Worm (Caenorhabditis elegans) whole organism, L4/young adult: ENCODE measurements around the gene str-244.
"Not testable (repeated sequence)": the region's sequence is repeated elsewhere in the genome, so short reads cannot be mapped to it uniquely, and the experiment has no call there.

ENCODE experiments used
- W03F9.2 ChIP-seq: fragments of 150-350 bp; optimal IDR thresholded peaks from 2 replicates; lab custom pipeline; 2014; ENCODE audit warnings: missing biosample characterization, missing genetic modification characterization
- dao-5 ChIP-seq: sonication (generic microtip); optimal IDR thresholded peaks from 2 replicates; lab custom pipeline; 2016; ENCODE audit warnings: missing genotype, missing genetic modification characterization, moderate library complexity, missing compliant biosample characterization
- him-1 ChIP-seq: sonication (generic microtip); optimal IDR thresholded peaks from 2 replicates; lab custom pipeline; 2016; ENCODE audit warnings: missing genotype, missing genetic modification reagents, missing genetic modification characterization, missing compliant biosample characterization

The str-244 gene

ce11 chrV:3064418-3064817 is 5.5 kb upstream of the str-244 start, which contains the start of gene srt-16:
srt-16 (minus strand) TSS chrV:3064518.
- TF ChIP-seq W03F9.2; dao-5 (tag; lab: Kevin White, UChicago); him-1 (tag; lab: Kevin White, UChicago): not testable (repeated sequence)

DNA sequence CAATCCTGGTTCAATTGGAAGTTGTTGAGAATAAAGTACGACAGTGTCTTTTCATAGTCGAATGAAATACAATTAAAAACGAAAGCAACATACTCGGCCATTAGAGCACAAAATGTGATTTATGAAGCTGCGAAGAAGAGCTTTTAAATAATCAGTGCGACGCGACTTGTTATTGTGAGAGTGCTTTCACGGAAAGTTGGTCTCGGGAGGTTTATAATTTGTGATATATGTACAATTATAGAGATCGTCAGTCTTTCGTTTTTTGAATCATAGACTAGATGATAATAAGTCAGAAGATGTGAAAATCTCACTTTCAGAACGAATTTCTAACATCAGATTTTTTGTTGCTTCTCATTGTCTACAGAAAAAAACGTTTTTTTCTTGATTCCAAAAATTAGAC is 3.2 kb upstream of the str-244 start, which contains the start of gene srt-15:
Gene srt-15 (minus strand): TSS at position 101 of the 400 bp plus-strand sequence.
- TF ChIP-seq W03F9.2, result no peak
- TF ChIP-seq him-1 (tag; lab: Kevin White, UChicago), result no peak
- TF ChIP-seq dao-5 (tag; lab: Kevin White, UChicago), result no peak

ce11 chrV:3054254-3054653 is 4.6 kb downstream of the str-244 start, which contains the start of gene C50H11.8:
C50H11.8 (plus strand) TSS chrV:3054554.
- TF ChIP-seq him-1 (tag; lab: Kevin White, UChicago) (no peak), W03F9.2 (no peak), dao-5 (tag; lab: Kevin White, UChicago) (no peak)

ce11 chrV:3046364-3046763 is 12.5 kb downstream of the str-244 start:
- no peak for TF ChIP-seq him-1 (tag; lab: Kevin White, UChicago)
- TF ChIP-seq W03F9.2, result no peak
- TF ChIP-seq dao-5 (tag; lab: Kevin White, UChicago), result no peak

DNA sequence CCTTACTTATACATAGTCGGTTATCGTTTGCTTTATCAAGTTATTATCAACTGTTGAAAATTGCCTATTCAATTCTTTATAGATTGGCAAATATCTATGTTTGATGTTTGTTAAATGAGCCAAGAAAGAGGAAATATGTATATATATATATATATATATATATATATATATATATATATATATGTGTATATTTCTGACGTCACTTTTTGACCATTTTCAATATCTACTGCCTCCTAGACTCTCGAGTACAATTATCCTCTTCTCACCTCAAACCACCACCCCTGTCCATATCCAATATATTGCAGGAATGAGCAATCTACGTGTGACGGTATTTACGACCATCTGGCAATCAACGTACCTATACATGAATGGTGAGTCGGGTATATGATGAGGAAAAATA is 14.1 kb downstream of the str-244 start, which contains the start of gene F59D6.1:
Gene F59D6.1 (plus strand): TSS at position 301 of the 400 bp plus-strand sequence.
- TF ChIP-seq dao-5 (tag; lab: Kevin White, UChicago), result no peak
- no peak for TF ChIP-seq W03F9.2
- TF ChIP-seq him-1 (tag; lab: Kevin White, UChicago), result no peak

- TF ChIP-seq dao-5 (tag; lab: Kevin White, UChicago) (no peak), W03F9.2 (no peak), him-1 (tag; lab: Kevin White, UChicago) (no peak)
Observed at ce11 chrV:3040930-3041329, 18.0 kb downstream of the str-244 start.

- TF ChIP-seq dao-5 (tag; lab: Kevin White, UChicago) (no peak), him-1 (tag; lab: Kevin White, UChicago) (no peak), W03F9.2 (no peak)
Observed at ce11 chrV:3039282-3039681, 19.6 kb downstream of the str-244 start, which contains the start of gene chpf-2. chpf-2 (minus strand) TSS chrV:3039382.

- no peak for TF ChIP-seq W03F9.2
- no peak for TF ChIP-seq him-1 (tag; lab: Kevin White, UChicago)
- no peak for TF ChIP-seq dao-5 (tag; lab: Kevin White, UChicago)
Observed at ce11 chrV:3038058-3038457, 20.8 kb downstream of the str-244 start.

DNA sequence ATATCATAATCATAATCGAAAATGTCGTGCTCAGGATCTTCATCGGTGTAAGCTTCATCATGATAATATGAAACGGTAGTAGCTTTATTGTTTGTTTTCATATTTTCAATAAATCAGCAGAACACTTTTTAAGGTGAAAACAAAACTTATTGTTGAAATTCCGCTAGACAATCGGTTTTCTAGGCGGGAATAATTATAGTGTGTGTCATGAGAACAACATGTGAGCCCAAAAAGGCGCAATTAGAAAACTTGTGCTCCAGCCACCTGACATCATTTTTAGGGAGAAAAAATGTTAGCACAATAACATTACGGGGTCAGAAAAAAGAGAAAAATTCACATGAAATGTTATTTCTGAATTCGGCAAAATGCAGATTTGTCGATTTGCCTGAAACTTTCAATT is 24.7 kb downstream of the str-244 start, which contains the start of gene srw-8:
Gene srw-8 (minus strand): TSS at position 101 of the 400 bp plus-strand sequence.
- no peak for TF ChIP-seq W03F9.2
- TF ChIP-seq dao-5 (tag; lab: Kevin White, UChicago), result no peak
- TF ChIP-seq him-1 (tag; lab: Kevin White, UChicago), result no peak

- TF ChIP-seq him-1 (tag; lab: Kevin White, UChicago) (no peak), dao-5 (tag; lab: Kevin White, UChicago) (no peak), W03F9.2 (no peak)
Observed at ce11 chrV:3032343-3032742, 26.6 kb downstream of the str-244 start, which contains the start of gene irld-38. irld-38 (minus strand) TSS chrV:3032443.

- TF ChIP-seq W03F9.2, result no peak
- no peak for TF ChIP-seq him-1 (tag; lab: Kevin White, UChicago)
- no peak for TF ChIP-seq dao-5 (tag; lab: Kevin White, UChicago)
Observed at ce11 chrV:3028205-3028604, 30.7 kb downstream of the str-244 start, which contains the start of gene asp-7. asp-7 (plus strand) TSS chrV:3028285.

DNA sequence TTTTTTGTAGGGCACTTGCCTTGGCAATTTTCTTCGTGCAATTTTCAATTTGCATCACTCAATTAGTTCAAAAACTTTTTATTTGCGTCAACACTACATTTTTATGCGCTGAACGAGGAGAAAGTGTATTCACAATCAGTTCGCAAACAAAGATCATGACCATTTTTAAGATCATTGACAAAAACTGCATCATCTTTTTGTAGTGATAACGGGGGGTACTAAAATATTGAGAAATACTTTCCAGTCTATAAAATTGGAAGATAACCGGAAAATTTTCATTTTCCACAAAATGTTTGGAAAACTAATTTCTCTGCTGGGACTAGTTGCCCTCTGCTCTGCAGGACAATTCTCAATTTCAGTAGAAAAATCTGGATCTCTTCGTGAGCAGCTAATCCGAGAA is 34.6 kb downstream of the str-244 start, which contains the start of gene asp-8:
Gene asp-8 (plus strand): TSS at position 276 of the 400 bp plus-strand sequence.
- TF ChIP-seq dao-5 (tag; lab: Kevin White, UChicago) (no peak), him-1 (tag; lab: Kevin White, UChicago) (no peak), W03F9.2 (no peak)

- TF ChIP-seq him-1 (tag; lab: Kevin White, UChicago) (no peak), dao-5 (tag; lab: Kevin White, UChicago) (no peak), W03F9.2 (no peak)
Observed at ce11 chrV:3021306-3021705, 37.6 kb downstream of the str-244 start, which contains the start of gene irld-12. irld-12 (minus strand) TSS chrV:3021406.

DNA sequence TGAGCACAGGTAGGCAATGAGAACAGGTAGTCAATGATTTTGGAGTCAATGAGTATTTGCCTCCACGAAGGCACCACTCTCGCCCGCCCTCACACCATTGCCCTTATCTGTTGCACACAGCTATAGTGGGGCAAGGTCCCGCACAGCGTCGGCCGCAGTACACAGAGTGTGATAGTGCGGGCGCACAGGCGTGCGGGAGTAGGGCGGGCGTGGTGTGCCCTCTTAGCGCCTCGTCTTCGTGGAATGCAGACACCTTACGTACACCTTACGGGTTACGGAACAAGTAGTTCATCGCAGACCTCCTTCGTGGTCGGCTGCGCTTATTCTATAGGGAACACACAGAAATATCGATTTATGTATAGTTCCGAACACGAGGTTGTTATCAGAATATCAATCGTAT is 41.0 kb downstream of the str-244 start:
- TF ChIP-seq dao-5 (tag; lab: Kevin White, UChicago), result no peak
- no peak for TF ChIP-seq W03F9.2
- no peak for TF ChIP-seq him-1 (tag; lab: Kevin White, UChicago)

DNA sequence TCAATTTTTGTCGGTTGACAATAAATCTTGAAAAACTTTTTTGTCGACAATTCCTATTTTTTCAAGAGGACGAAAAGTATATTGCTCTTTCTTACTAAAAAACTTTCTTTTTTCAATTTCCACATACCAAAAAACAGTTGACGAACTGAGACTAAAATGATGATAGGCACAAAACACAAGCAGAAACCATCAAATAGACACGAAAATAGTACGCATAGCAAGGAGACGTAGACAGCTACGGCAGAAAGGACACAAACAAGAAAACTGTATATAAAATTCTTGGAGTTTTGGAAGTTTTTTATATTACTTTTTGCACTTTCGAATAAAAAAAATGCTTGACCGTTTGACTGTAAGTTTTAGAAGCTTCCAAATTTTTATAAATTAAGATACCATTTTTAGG is 44.7 kb downstream of the str-244 start, which contains the start of gene K12D9.1:
Gene K12D9.1 (plus strand): TSS at position 301 of the 400 bp plus-strand sequence.
- TF ChIP-seq W03F9.2 (no peak), dao-5 (tag; lab: Kevin White, UChicago) (no peak), him-1 (tag; lab: Kevin White, UChicago) (no peak)
